Fruit fly (Drosophila melanogaster) Kc167 (cell line): ENCODE results near the gene bchs.

Experiments used
- Sin3A ChIP-seq: fragments of >200 bp; optimal IDR thresholded peaks from 2 replicates; lab custom pipeline; 2018; ENCODE audit warnings: missing external identifiers
- h ChIP-seq: fragments of >200 bp; optimal IDR thresholded peaks from 3 replicates; lab custom pipeline; 2018; ENCODE audit warnings: missing external identifiers
- ttk ChIP-seq: sonication (Bioruptor generic); optimal IDR thresholded peaks from 2 replicates; lab custom pipeline; 2017; ENCODE audit warnings: missing external identifiers

dm6 chr2L:5904585-5904984 lies 2.4 kb upstream of the bchs start, which contains the start of gene CG9021:
- TF ChIP-seq ttk (lab: Kevin White, UChicago) (no peak), h (lab: Kevin White, UChicago) (no peak), Sin3A (no peak)
